Worm (Caenorhabditis elegans): ENCODE results near the gene F02C9.1.

Gene F02C9.1

ce11 chrV:3156786-3157185 is 18.3 kb downstream of the F02C9.1 start, which contains the start of gene exh-1:
Gene exh-1, plus strand, starts transcription at chrV:3157086.
- no peak for TF ChIP-seq blmp-1 (tag; optimal IDR thresholded peaks at IDR 0.05)
- TF ChIP-seq nhr-2 (tag; optimal IDR thresholded peaks at IDR 0.05) = no peak
- no peak for TF ChIP-seq zip-8 (tag; optimal IDR thresholded peaks at IDR 0.05)
- no peak for TF ChIP-seq flh-1 (GFP tag; optimal IDR thresholded peaks at IDR 0.05)
- TF ChIP-seq bed-3 (GFP tag; optimal IDR thresholded peaks at IDR 0.05) = no peak
- no peak for TF ChIP-seq cnd-1 (tag; optimal IDR thresholded peaks at IDR 0.05)
- TF ChIP-seq snpc-4 (tag; optimal IDR thresholded peaks at IDR 0.05) = no peak

- TF ChIP-seq flh-1 (GFP tag; optimal IDR thresholded peaks at IDR 0.05) (no peak), elt-1 (tag; optimal IDR thresholded peaks at IDR 0.05; ENCODE audit: borderline replicate concordance, insufficient read depth) (no peak), bed-3 (GFP tag; optimal IDR thresholded peaks at IDR 0.05) (no peak), unc-39 (tag; optimal IDR thresholded peaks at IDR 0.05) (no peak), ceh-39 (tag; optimal IDR thresholded peaks at IDR 0.05) (no peak), ham-2 (GFP tag; optimal IDR thresholded peaks at IDR 0.05) (no peak), sptf-1 (tag; optimal IDR thresholded peaks at IDR 0.05) (no peak), nhr-12 (tag; optimal IDR thresholded peaks at IDR 0.05) (no peak), lin-13 (tag; optimal IDR thresholded peaks at IDR 0.05) (no peak), nhr-28 (tag; optimal IDR thresholded peaks at IDR 0.05) (no peak), M03D4.4 (tag; optimal IDR thresholded peaks at IDR 0.05) (no peak)
These were observed 19.9 kb downstream of the F02C9.1 start for ce11 chrV:3158379-3158778.

ce11 chrV:3159252-3159651 is 20.7 kb downstream of the F02C9.1 start, which contains the start of gene C36C5.12:
Gene C36C5.12, minus strand, starts transcription at chrV:3159352.
- TF ChIP-seq nhr-28 (tag; optimal IDR thresholded peaks at IDR 0.05) (no peak), mep-1 (tag; optimal IDR thresholded peaks at IDR 0.05) (no peak), unc-120 (tag; optimal IDR thresholded peaks at IDR 0.05; ENCODE audit: poor library complexity, severe bottlenecking) (no peak), mls-2 (tag; optimal IDR thresholded peaks at IDR 0.05) (no peak), sptf-1 (tag; optimal IDR thresholded peaks at IDR 0.05) (no peak), lin-13 (tag; optimal IDR thresholded peaks at IDR 0.05) (no peak), ztf-11 (tag; optimal IDR thresholded peaks at IDR 0.05) (no peak), bed-3 (GFP tag; optimal IDR thresholded peaks at IDR 0.05) (no peak), cnd-1 (tag; optimal IDR thresholded peaks at IDR 0.05) (no peak)

ce11 chrV:3162299-3162698 is 23.8 kb downstream of the F02C9.1 start:
- TF ChIP-seq hlh-1 (tag; optimal IDR thresholded peaks at IDR 0.05) (no peak), sptf-1 (tag; optimal IDR thresholded peaks at IDR 0.05) (no peak), ham-2 (GFP tag; optimal IDR thresholded peaks at IDR 0.05) (no peak), M03D4.4 (tag; optimal IDR thresholded peaks at IDR 0.05) (no peak), cnd-1 (tag; optimal IDR thresholded peaks at IDR 0.05) (no peak), lin-13 (tag; optimal IDR thresholded peaks at IDR 0.05) (no peak), snpc-4 (tag; optimal IDR thresholded peaks at IDR 0.05) (no peak), sem-2 (GFP tag; optimal IDR thresholded peaks at IDR 0.05) (no peak), mep-1 (tag; optimal IDR thresholded peaks at IDR 0.05) (no peak), lsy-2 (tag; optimal IDR thresholded peaks at IDR 0.05) (no peak), lin-32 (GFP tag; optimal IDR thresholded peaks at IDR 0.05) (no peak), nhr-12 (tag; optimal IDR thresholded peaks at IDR 0.05) (no peak), bed-3 (GFP tag; optimal IDR thresholded peaks at IDR 0.05) (no peak), drap-1 (GFP tag; optimal IDR thresholded peaks at IDR 0.05) (no peak)

ce11 chrV:3163143-3163542 is 24.6 kb downstream of the F02C9.1 start:
- TF ChIP-seq elt-1 (tag; optimal IDR thresholded peaks at IDR 0.05; ENCODE audit: borderline replicate concordance, insufficient read depth) = no peak
- TF ChIP-seq ztf-11 (tag; optimal IDR thresholded peaks at IDR 0.05) = no peak
- TF ChIP-seq ham-2 (GFP tag; optimal IDR thresholded peaks at IDR 0.05) = no peak
- no peak for TF ChIP-seq ceh-43 (GFP tag; optimal IDR thresholded peaks at IDR 0.05)
- no peak for TF ChIP-seq nhr-2 (tag; optimal IDR thresholded peaks at IDR 0.05)
- no peak for TF ChIP-seq snpc-4 (tag; optimal IDR thresholded peaks at IDR 0.05)
- TF ChIP-seq tbx-8 (GFP tag; optimal IDR thresholded peaks at IDR 0.05) = no peak
- TF ChIP-seq lsy-2 (tag; optimal IDR thresholded peaks at IDR 0.05) = no peak
- no peak for TF ChIP-seq mls-2 (tag; optimal IDR thresholded peaks at IDR 0.05)
- no peak for TF ChIP-seq mep-1 (tag; optimal IDR thresholded peaks at IDR 0.05)

- TF ChIP-seq snpc-4 (tag; optimal IDR thresholded peaks at IDR 0.05) = no peak
- TF ChIP-seq ceh-43 (GFP tag; optimal IDR thresholded peaks at IDR 0.05) = no peak
- TF ChIP-seq pha-4 (tag; optimal IDR thresholded peaks at IDR 0.05) = no peak
- TF ChIP-seq sptf-1 (tag; optimal IDR thresholded peaks at IDR 0.05) = no peak
- no peak for TF ChIP-seq unc-120 (tag; optimal IDR thresholded peaks at IDR 0.05; ENCODE audit: poor library complexity, severe bottlenecking)
- TF ChIP-seq zip-8 (tag; optimal IDR thresholded peaks at IDR 0.05) = no peak
- no peak for TF ChIP-seq lin-13 (tag; optimal IDR thresholded peaks at IDR 0.05)
- TF ChIP-seq cnd-1 (tag; optimal IDR thresholded peaks at IDR 0.05) = no peak
- TF ChIP-seq flh-1 (GFP tag; optimal IDR thresholded peaks at IDR 0.05) = no peak
- no peak for TF ChIP-seq elt-1 (tag; optimal IDR thresholded peaks at IDR 0.05; ENCODE audit: borderline replicate concordance, insufficient read depth)
- no peak for TF ChIP-seq sem-2 (GFP tag; optimal IDR thresholded peaks at IDR 0.05)
- no peak for TF ChIP-seq lsy-2 (tag; optimal IDR thresholded peaks at IDR 0.05)
- TF ChIP-seq lin-32 (GFP tag; optimal IDR thresholded peaks at IDR 0.05) = no peak
- no peak for TF ChIP-seq unc-39 (tag; optimal IDR thresholded peaks at IDR 0.05)
- no peak for TF ChIP-seq hlh-1 (tag; optimal IDR thresholded peaks at IDR 0.05)
These were observed 26.9 kb downstream of the F02C9.1 start, which contains the start of gene C36C5.14 for ce11 chrV:3165438-3165837. Gene C36C5.14, minus strand, starts transcription at chrV:3165538.

All from whole organism, mixed stage, embryonic.